Fruit fly (Drosophila melanogaster): ENCODE results near the gene CG8064.

Gene CG8064

DNA sequence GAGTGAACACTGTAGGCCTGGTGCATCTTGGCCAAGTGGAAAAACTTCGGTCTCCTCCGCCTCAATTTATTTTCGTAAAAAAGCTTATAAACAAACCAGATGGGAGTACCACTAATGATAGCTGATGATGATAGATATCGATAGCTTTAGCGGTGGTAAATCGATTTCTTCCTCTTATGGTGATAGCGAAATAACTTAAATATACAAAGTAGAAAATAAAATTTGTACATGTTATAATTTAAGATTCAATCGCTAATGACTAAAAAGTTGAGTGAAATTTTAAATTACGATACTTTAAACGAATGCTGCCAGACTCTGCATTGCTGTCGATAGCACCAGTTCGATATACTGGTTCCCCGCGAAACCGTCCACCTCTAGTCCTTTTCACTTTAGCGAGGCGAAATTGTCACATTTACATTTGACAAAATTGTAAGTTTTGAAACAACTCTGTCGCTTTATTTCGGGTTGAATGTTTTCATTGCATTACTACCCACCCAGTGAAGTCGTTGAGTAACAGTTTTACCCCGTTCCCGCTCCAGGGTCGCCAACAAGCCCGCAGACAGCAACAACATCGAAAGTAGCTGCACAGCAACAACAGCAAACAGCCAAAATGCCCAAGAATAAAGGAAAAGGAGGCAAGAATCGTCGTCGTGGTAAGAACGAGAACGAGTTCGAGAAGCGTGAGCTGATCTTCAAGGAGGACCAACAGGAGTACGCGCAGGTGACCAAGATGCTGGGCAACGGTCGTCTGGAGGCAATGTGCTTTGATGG, 8.9 kb upstream of the CG8064 start, which contains the start of the genes Vps39 and eIF1A (continued):
- TF ChIP-seq zfh2 (GFP tag; optimal IDR thresholded peaks at IDR 0.05) (peak; percentile 15), CG10654 (GFP tag; optimal IDR thresholded peaks at IDR 0.05) (no peak), TFAM (GFP tag; optimal IDR thresholded peaks at IDR 0.05) (no peak), CG7372 (GFP tag; IDR thresholded peaks at IDR 0.05) (peak; percentile 53; the same call in 1 of the 2 replicates), bbx (GFP tag; IDR thresholded peaks at IDR 0.05; ENCODE audit: partially characterized antibody) (peak; percentile 67), CG8478 (optimal IDR thresholded peaks at IDR 0.05) (no peak), Med (GFP tag) (peak; percentile 60), CG12219 (GFP tag; optimal IDR thresholded peaks at IDR 0.05) (no peak), Doc2 (GFP tag; IDR thresholded peaks at IDR 0.05) (no peak), CG8944 (GFP tag; optimal IDR thresholded peaks at IDR 0.05) (peak; percentile 28), nerfin-1 (tag; optimal IDR thresholded peaks at IDR 0.05) (no peak), slou (GFP tag; optimal IDR thresholded peaks at IDR 0.05) (peak; percentile 25), CG34376 (GFP tag; optimal IDR thresholded peaks at IDR 0.05) (no peak), Hmr (GFP tag; optimal IDR thresholded peaks at IDR 0.05) (no peak), Aef1 (GFP tag; IDR thresholded peaks at IDR 0.05) (0 out of 3 replicates have a peak, but pooled peaks have one; percentile 21), CG6813 (GFP tag; optimal IDR thresholded peaks at IDR 0.05) (no peak), row (GFP tag; IDR thresholded peaks at IDR 0.05) (peak; percentile 81), NC2α (GFP tag; optimal IDR thresholded peaks at IDR 0.05) (no peak), CG12391 (tag; optimal IDR thresholded peaks at IDR 0.05) (peak; percentile 58)

DNA sequence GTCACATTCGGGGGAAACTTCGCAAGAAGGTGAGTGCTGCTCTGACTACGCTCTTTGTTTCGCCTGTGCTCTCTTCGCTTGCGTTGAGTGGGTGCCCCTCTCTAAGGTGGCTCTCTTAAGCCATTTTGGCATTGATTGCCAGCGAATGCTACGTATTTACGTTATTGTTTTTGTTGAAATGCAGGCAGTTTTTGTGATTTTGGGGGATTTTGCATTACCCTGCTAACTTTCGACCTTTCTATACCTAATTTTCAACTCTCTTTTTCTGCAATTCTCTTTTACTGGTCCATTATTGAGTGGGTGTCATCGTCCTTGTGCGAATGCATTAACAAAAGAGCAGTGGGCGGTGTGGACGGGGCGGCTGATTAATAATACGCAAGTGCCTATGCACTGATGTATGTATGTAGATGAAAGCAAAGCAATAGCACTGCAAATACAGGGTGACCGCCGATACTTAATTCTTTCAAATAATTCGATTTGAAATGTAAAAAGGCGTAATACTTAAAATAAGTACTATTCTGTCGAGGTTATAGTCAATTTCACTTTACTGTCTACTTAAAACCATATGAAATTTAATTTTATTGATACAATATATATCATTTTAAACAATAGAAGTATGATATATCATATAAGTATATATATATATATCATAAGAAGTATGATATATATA, 8.2 kb upstream of the CG8064 start:
- TF ChIP-seq CG15479 (GFP tag; optimal IDR thresholded peaks at IDR 0.05) (no peak), CG30431 (GFP tag; optimal IDR thresholded peaks at IDR 0.05) (no peak), CG8089 (GFP tag; optimal IDR thresholded peaks at IDR 0.05) (no peak), CG8944 (GFP tag; optimal IDR thresholded peaks at IDR 0.05) (no peak), pnt (GFP tag; optimal IDR thresholded peaks at IDR 0.05) (no peak), CG18476 (GFP tag; optimal IDR thresholded peaks at IDR 0.05) (no peak), CG8290 (GFP tag; optimal IDR thresholded peaks at IDR 0.05) (no peak), CG8290 (tag; optimal IDR thresholded peaks at IDR 0.05) (no peak), gce (GFP tag; IDR thresholded peaks at IDR 0.05) (no peak), sima (GFP tag; optimal IDR thresholded peaks at IDR 0.05) (no peak), ATbp (GFP tag; optimal IDR thresholded peaks at IDR 0.05) (no peak), lola (GFP tag; optimal IDR thresholded peaks at IDR 0.05) (no peak), CG34422 (GFP tag; IDR thresholded peaks at IDR 0.05) (no peak), Atf6 (GFP tag; IDR thresholded peaks at IDR 0.05) (no peak), CG9932 (GFP tag; IDR thresholded peaks at IDR 0.05) (no peak), CG7963 (GFP tag; IDR thresholded peaks at IDR 0.05; ENCODE audit: partially characterized antibody) (no peak), zen2 (GFP tag; IDR thresholded peaks at IDR 0.05; ENCODE audit: partially characterized antibody) (peak; percentile 48; the same call in 1 of the 3 replicates), run (tag; optimal IDR thresholded peaks at IDR 0.05) (no peak), Aef1 (GFP tag; IDR thresholded peaks at IDR 0.05) (no peak), luna (GFP tag; optimal IDR thresholded peaks at IDR 0.05) (no peak), Tbp (GFP tag; optimal IDR thresholded peaks at IDR 0.05) (no peak), CG15696 (tag; optimal IDR thresholded peaks at IDR 0.05) (no peak), CG17912 (GFP tag; optimal IDR thresholded peaks at IDR 0.05) (no peak), p53 (GFP tag; optimal IDR thresholded peaks at IDR 0.05) (no peak), CG13296 (GFP tag; optimal IDR thresholded peaks at IDR 0.05) (no peak), ind (GFP tag; optimal IDR thresholded peaks at IDR 0.05) (no peak), eve (GFP tag; optimal IDR thresholded peaks at IDR 0.05) (no peak), Lpt (GFP tag; optimal IDR thresholded peaks at IDR 0.05) (no peak), Hey (tag; optimal IDR thresholded peaks at IDR 0.05) (no peak), gcm2 (GFP tag; optimal IDR thresholded peaks at IDR 0.05) (no peak), CG3163 (GFP tag; optimal IDR thresholded peaks at IDR 0.05) (peak; percentile 99), caup (GFP tag; optimal IDR thresholded peaks at IDR 0.05; ENCODE audit: severe bottlenecking) (no peak)

Measured in whole organism, embryonic.